Worm (Caenorhabditis elegans) whole organism, midembryonic: Measurements from ENCODE around the gene T07D4.2.

Experiments
- T22C8.4 ChIP-seq: fragments of 200-800 bp; sonication (Bioruptor generic); IDR thresholded peaks from 2 replicates; pipeline ENCODE4 v1.3.6; 2022; ENCODE audit warnings: missing genetic modification characterization, missing compliant biosample characterization
- klf-2 ChIP-seq: fragments of 200-800 bp; sonication (Bioruptor generic); conservative IDR thresholded peaks from 2 replicates; pipeline ENCODE4 v1.3.6; 2022; ENCODE audit warnings: missing genetic modification reagents, missing genetic modification characterization, missing compliant biosample characterization
- med-1 ChIP-seq: sonication (generic microtip); optimal IDR thresholded peaks from 2 replicates; lab custom pipeline; 2017; ENCODE audit warnings: missing genetic modification characterization, mild to moderate bottlenecking, missing compliant biosample characterization, antibody characterized with exemption, missing genetic modification reagents; ENCODE audit not compliant: insufficient read depth
- ref-1 ChIP-seq: fragments of 200-800 bp; sonication (Bioruptor generic); conservative IDR thresholded peaks from 2 replicates; pipeline ENCODE4 v1.3.6; 2022; ENCODE audit warnings: missing genetic modification reagents, missing genetic modification characterization, missing compliant biosample characterization
- tab-1 ChIP-seq: fragments of 200-800 bp; sonication (Bioruptor generic); IDR thresholded peaks from 2 replicates; pipeline ENCODE4 v1.3.6; 2022; ENCODE audit warnings: missing genetic modification characterization, missing compliant biosample characterization
- ztf-23 ChIP-seq: fragments of 200-800 bp; sonication (Bioruptor generic); IDR thresholded peaks from 2 replicates; pipeline ENCODE4 v1.3.6; 2022; ENCODE audit warnings: missing genetic modification reagents, missing genetic modification characterization, missing compliant biosample characterization

ce11 chrII:8923187-8923586 lies 49.4 kb upstream of the T07D4.2 start:
- TF ChIP-seq klf-2 (GFP tag; lab: Robert Waterston, UW) (no peak), tab-1 (no peak), T22C8.4 (no peak), ref-1 (GFP tag; lab: Robert Waterston, UW) (no peak), ztf-23 (GFP tag; lab: Robert Waterston, UW) (no peak), med-1 (GFP tag; lab: Kevin White, UChicago) (no peak)
